Fruit fly (Drosophila melanogaster) whole organism, prepupa: ENCODE measurements around the gene CG42750.

Experiments
- Blimp-1 ChIP-seq: fragments of 200-800 bp; sonication (Bioruptor generic); optimal IDR thresholded peaks from 3 replicates; lab custom pipeline; 2017; ENCODE audit warnings: missing biosample characterization, missing genetic modification characterization, mild to moderate bottlenecking, moderate library complexity, missing genetic modification reagents
- CG10631 ChIP-seq: fragments of 200-800 bp; sonication (Bioruptor generic); optimal IDR thresholded peaks from 2 replicates; lab custom pipeline; 2016; ENCODE audit warnings: missing biosample characterization, missing genetic modification characterization
- CG10669 ChIP-seq: fragments of 200-800 bp; sonication (Bioruptor generic); optimal IDR thresholded peaks from 3 replicates; lab custom pipeline; 2018; ENCODE audit warnings: missing biosample characterization, mild to moderate bottlenecking, missing genetic modification characterization, moderate library complexity
- CG11294 ChIP-seq: fragments of 200-800 bp; sonication (Bioruptor generic); IDR thresholded peaks from 2 replicates; pipeline ENCODE4 v1.3.6; 2022; ENCODE audit warnings: missing biosample characterization, missing genetic modification characterization
- CG11902 ChIP-seq: fragments of 200-800 bp; sonication (Bioruptor generic); optimal IDR thresholded peaks from 3 replicates; lab custom pipeline; 2016; ENCODE audit warnings: missing biosample characterization, missing genetic modification characterization
- CG31627 ChIP-seq: fragments of 200-800 bp; sonication (Bioruptor generic); optimal IDR thresholded peaks from 3 replicates; lab custom pipeline; 2016; ENCODE audit warnings: missing biosample characterization, missing genetic modification characterization
- CG32006 ChIP-seq: fragments of 200-800 bp; sonication (Bioruptor generic); optimal IDR thresholded peaks from 3 replicates; lab custom pipeline; 2017; ENCODE audit warnings: missing biosample characterization, mild to moderate bottlenecking, missing genetic modification characterization
- CG34406 ChIP-seq: fragments of 200-800 bp; sonication (Bioruptor generic); optimal IDR thresholded peaks from 3 replicates; lab custom pipeline; 2016; ENCODE audit warnings: missing biosample characterization, missing genetic modification characterization
- CG3919 ChIP-seq: fragments of 200-800 bp; sonication (Bioruptor generic); optimal IDR thresholded peaks from 3 replicates; lab custom pipeline; 2016; ENCODE audit warnings: missing biosample characterization, missing genetic modification characterization
- CG4318 ChIP-seq: fragments of 200-800 bp; sonication (Bioruptor generic); optimal IDR thresholded peaks from 3 replicates; lab custom pipeline; 2017; ENCODE audit warnings: missing biosample characterization, mild to moderate bottlenecking, missing genetic modification characterization
- CG6163 ChIP-seq: fragments of 200-800 bp; sonication (Bioruptor generic); IDR thresholded peaks from 3 replicates; pipeline ENCODE4 v1.3.6; 2022; ENCODE audit warnings: missing biosample characterization, missing genetic modification characterization
- CG6276 ChIP-seq: fragments of 200-800 bp; sonication (Bioruptor generic); optimal IDR thresholded peaks from 2 replicates; lab custom pipeline; 2017; ENCODE audit warnings: missing biosample characterization, mild to moderate bottlenecking, missing genetic modification characterization
- CG6792 ChIP-seq: fragments of 200-800 bp; sonication (Bioruptor generic); optimal IDR thresholded peaks from 3 replicates; lab custom pipeline; 2016; ENCODE audit warnings: missing biosample characterization, missing genetic modification characterization
- CG6808 ChIP-seq: fragments of 200-800 bp; sonication (Bioruptor generic); optimal IDR thresholded peaks from 3 replicates; lab custom pipeline; 2017; ENCODE audit warnings: missing biosample characterization, missing genetic modification characterization, mild to moderate bottlenecking, moderate library complexity, missing genetic modification reagents
- CG7368 ChIP-seq: fragments of 200-800 bp; sonication (Bioruptor generic); optimal IDR thresholded peaks from 3 replicates; lab custom pipeline; 2016; ENCODE audit warnings: missing biosample characterization, missing genetic modification characterization
- CG8119 ChIP-seq: fragments of 200-800 bp; sonication (Bioruptor generic); IDR thresholded peaks from 3 replicates; pipeline ENCODE4 v1.3.6; 2022; ENCODE audit warnings: missing biosample characterization, missing genetic modification characterization
- CG8319 ChIP-seq: fragments of 200-800 bp; sonication (Bioruptor generic); optimal IDR thresholded peaks from 3 replicates; lab custom pipeline; 2016; ENCODE audit warnings: missing biosample characterization, missing genetic modification characterization
- CG8632 ChIP-seq: fragments of 200-800 bp; sonication (Bioruptor generic); optimal IDR thresholded peaks from 3 replicates; lab custom pipeline; 2016; ENCODE audit warnings: missing biosample characterization, missing genetic modification characterization
- CG9139 ChIP-seq: fragments of 200-800 bp; sonication (Bioruptor generic); optimal IDR thresholded peaks from 3 replicates; lab custom pipeline; 2017; ENCODE audit warnings: missing biosample characterization, mild to moderate bottlenecking, missing genetic modification characterization
- Eip75B ChIP-seq: fragments of 200-800 bp; sonication (Bioruptor generic); optimal IDR thresholded peaks from 3 replicates; lab custom pipeline; 2016; ENCODE audit warnings: missing biosample characterization, missing genetic modification characterization
- Eip78C ChIP-seq: fragments of 200-800 bp; sonication (Bioruptor generic); peaks from one replicate; lab custom pipeline; 2016; ENCODE audit warnings: missing biosample characterization, missing genetic modification characterization
- Eip93F ChIP-seq: fragments of 200-800 bp; sonication (Bioruptor generic); optimal IDR thresholded peaks from 2 replicates; lab custom pipeline; 2016; ENCODE audit warnings: missing biosample characterization, mild to moderate bottlenecking, missing genetic modification characterization
- Ets21C ChIP-seq: fragments of 200-800 bp; sonication (Bioruptor generic); optimal IDR thresholded peaks from 3 replicates; lab custom pipeline; 2016; ENCODE audit warnings: missing biosample characterization, missing genetic modification characterization
- Ets96B ChIP-seq: fragments of 200-800 bp; optimal IDR thresholded peaks from 2 replicates; lab custom pipeline; 2019; ENCODE audit warnings: missing biosample characterization, mild to moderate bottlenecking, missing genetic modification characterization, moderate library complexity
- Gug ChIP-seq: fragments of 200-800 bp; sonication (Bioruptor generic); IDR thresholded peaks from 2 replicates; pipeline ENCODE4 v1.3.6; 2022; ENCODE audit warnings: missing biosample characterization, missing genetic modification characterization
- Hr38 ChIP-seq: sonication (Bioruptor generic); optimal IDR thresholded peaks from 2 replicates; lab custom pipeline; 2016; ENCODE audit warnings: missing biosample characterization, missing genetic modification characterization
- Hr39 ChIP-seq: fragments of 200-800 bp; sonication (Bioruptor generic); optimal IDR thresholded peaks from 2 replicates; lab custom pipeline; 2016; ENCODE audit warnings: missing biosample characterization, missing genetic modification characterization
- Hr4 ChIP-seq: fragments of 200-800 bp; sonication (Bioruptor generic); optimal IDR thresholded peaks from 3 replicates; lab custom pipeline; 2016; ENCODE audit warnings: missing biosample characterization, missing genetic modification characterization
- Lpt ChIP-seq: fragments of 200-800 bp; sonication (Bioruptor generic); optimal IDR thresholded peaks from 3 replicates; lab custom pipeline; 2016; ENCODE audit warnings: missing biosample characterization, missing genetic modification characterization
- Met ChIP-seq: fragments of 200-800 bp; sonication (Bioruptor generic); optimal IDR thresholded peaks from 3 replicates; lab custom pipeline; 2016; ENCODE audit warnings: missing biosample characterization, missing genetic modification characterization
- OdsH ChIP-seq: fragments of 200-800 bp; sonication (Bioruptor generic); optimal IDR thresholded peaks from 3 replicates; lab custom pipeline; 2016; ENCODE audit warnings: missing biosample characterization, missing genetic modification characterization
- Smox ChIP-seq: fragments of 200-800 bp; sonication (Bioruptor generic); optimal IDR thresholded peaks from 3 replicates; lab custom pipeline; 2016; ENCODE audit warnings: missing biosample characterization, missing genetic modification characterization
- Sox102F ChIP-seq: fragments of 200-800 bp; sonication (Bioruptor generic); optimal IDR thresholded peaks from 2 replicates; lab custom pipeline; 2016; ENCODE audit warnings: missing biosample characterization, mild to moderate bottlenecking, missing genetic modification characterization
- Sox14 ChIP-seq: fragments of 200-800 bp; sonication (Bioruptor generic); optimal IDR thresholded peaks from 3 replicates; lab custom pipeline; 2016; ENCODE audit warnings: missing biosample characterization, missing genetic modification characterization
- achi ChIP-seq: fragments of 200-800 bp; sonication (Bioruptor generic); optimal IDR thresholded peaks from 3 replicates; lab custom pipeline; 2016; ENCODE audit warnings: missing biosample characterization, missing genetic modification characterization
- acj6 ChIP-seq: fragments of 200-800 bp; sonication (Bioruptor generic); optimal IDR thresholded peaks from 3 replicates; lab custom pipeline; 2016; ENCODE audit warnings: missing biosample characterization, missing genetic modification characterization
- cyc ChIP-seq: fragments of 200-800 bp; sonication (Bioruptor generic); optimal IDR thresholded peaks from 3 replicates; lab custom pipeline; 2016; ENCODE audit warnings: missing biosample characterization, missing genetic modification characterization
- dac ChIP-seq: fragments of 200-800 bp; sonication (Bioruptor generic); optimal IDR thresholded peaks from 2 replicates; lab custom pipeline; 2017; ENCODE audit warnings: missing biosample characterization, mild to moderate bottlenecking, missing genetic modification characterization
- eg ChIP-seq: fragments of 200-800 bp; sonication (Bioruptor generic); IDR thresholded peaks from 3 replicates; pipeline ENCODE4 v1.3.6; 2022; ENCODE audit warnings: missing biosample characterization, missing genetic modification characterization
- esn ChIP-seq: fragments of 200-800 bp; sonication (Bioruptor generic); optimal IDR thresholded peaks from 2 replicates; lab custom pipeline; 2016; ENCODE audit warnings: missing biosample characterization, mild to moderate bottlenecking, missing genetic modification characterization, moderate library complexity
- fd59A ChIP-seq: fragments of 200-800 bp; sonication (Bioruptor generic); optimal IDR thresholded peaks from 2 replicates; lab custom pipeline; 2017; ENCODE audit warnings: missing biosample characterization, mild to moderate bottlenecking, missing genetic modification characterization, missing genetic modification reagents
- fd85E ChIP-seq: fragments of 200-800 bp; sonication (Bioruptor generic); optimal IDR thresholded peaks from 3 replicates; lab custom pipeline; 2016; ENCODE audit warnings: missing biosample characterization, missing genetic modification characterization
- fkh ChIP-seq: fragments of 200-800 bp; sonication (Bioruptor generic); optimal IDR thresholded peaks from 3 replicates; lab custom pipeline; 2017; ENCODE audit warnings: missing biosample characterization, mild to moderate bottlenecking, missing genetic modification characterization, moderate library complexity
- salr ChIP-seq, 2 experiments: fragments of 200-800 bp; sonication (Bioruptor generic); optimal IDR thresholded peaks; 3 replicates each; lab custom pipeline; 2016 to 2018; ENCODE audit warnings: missing biosample characterization in 2 of 2, missing genetic modification characterization in 2 of 2, mild to moderate bottlenecking in 1 of 2
- spab ChIP-seq: fragments of 200-800 bp; sonication (Bioruptor generic); optimal IDR thresholded peaks from 2 replicates; lab custom pipeline; 2017; ENCODE audit warnings: missing biosample characterization, mild to moderate bottlenecking, missing genetic modification characterization, missing genetic modification reagents
- ss ChIP-seq, 2 experiments: fragments of 200-800 bp; sonication (Bioruptor generic); optimal IDR thresholded peaks; 2 replicates in 1 of 2; 3 replicates in 1 of 2; lab custom pipeline; 2017 to 2018; ENCODE audit warnings: mild to moderate bottlenecking in 2 of 2, missing biosample characterization in 2 of 2, missing genetic modification characterization in 2 of 2, moderate library complexity in 1 of 2
- svp ChIP-seq: fragments of 200-800 bp; sonication (Bioruptor generic); peaks from one replicate; lab custom pipeline; 2016; ENCODE audit warnings: missing biosample characterization, missing genetic modification characterization
- topi ChIP-seq: fragments of 200-800 bp; sonication (Bioruptor generic); optimal IDR thresholded peaks from 3 replicates; lab custom pipeline; 2016; ENCODE audit warnings: missing biosample characterization, missing genetic modification characterization
- vri ChIP-seq: fragments of 200-800 bp; sonication (Bioruptor generic); optimal IDR thresholded peaks from 3 replicates; lab custom pipeline; 2016; ENCODE audit warnings: missing biosample characterization, mild to moderate bottlenecking, missing genetic modification characterization

CG42750 gene

dm6 chr2L:18275663-18276062, at the start of gene CG42750:
CG42750 (minus strand) TSS chr2L:18275770.
- no peak for TF ChIP-seq Eip75B (GFP tag; lab: Kevin White, UChicago)
- no peak for TF ChIP-seq fd59A (GFP tag; lab: Kevin White, UChicago)
- no peak for TF ChIP-seq esn
- TF ChIP-seq salr (GFP tag; optimal IDR thresholded peaks at IDR 0.05; lab: Kevin White, UChicago), result no peak
- TF ChIP-seq CG3919 (GFP tag; lab: Kevin White, UChicago), result no peak
- TF ChIP-seq CG6163, result no peak
- TF ChIP-seq CG7368 (GFP tag; lab: Kevin White, UChicago), result no peak
- TF ChIP-seq CG31627 (GFP tag; lab: Kevin White, UChicago), result no peak
- TF ChIP-seq fd85E, result no peak
- TF ChIP-seq cyc (GFP tag; lab: Kevin White, UChicago), result no peak
- TF ChIP-seq Sox102F, result no peak
- no peak for TF ChIP-seq Hr39 (GFP tag; lab: Kevin White, UChicago)

dm6 chr2L:18325120-18325581, 49.6 kb upstream of the CG42750 start:
- TF ChIP-seq vri (GFP tag; lab: Kevin White, UChicago) (peak; percentile 25), Blimp-1 (no peak), CG6792 (GFP tag; lab: Kevin White, UChicago) (peak; percentile 61), Sox14 (peak; percentile 61), Met (GFP tag; lab: Kevin White, UChicago) (peak; percentile 70), CG9139 (no peak), dac (GFP tag; lab: Kevin White, UChicago) (peak; percentile 41), ss (GFP tag; optimal IDR thresholded peaks at IDR 0.05; lab: Kevin White, UChicago) (no peak), CG11294 (GFP tag; lab: Robert Waterston, UW) (peak; percentile 75), Ets21C (peak; percentile 26), Sox102F (peak; percentile 40), CG8319 (GFP tag; lab: Kevin White, UChicago) (peak; percentile 45), CG3919 (GFP tag; lab: Kevin White, UChicago) (peak; percentile 63), Eip75B (GFP tag; lab: Kevin White, UChicago) (peak; percentile 62), fd59A (GFP tag; lab: Kevin White, UChicago) (no peak), spab (GFP tag; lab: Kevin White, UChicago) (no peak), cyc (GFP tag; lab: Kevin White, UChicago) (peak; percentile 57), Smox (GFP tag; lab: Kevin White, UChicago) (peak; percentile 26), CG6808 (GFP tag; lab: Kevin White, UChicago) (no peak), Lpt (GFP tag; lab: Kevin White, UChicago) (peak; percentile 54), topi (GFP tag; lab: Kevin White, UChicago) (peak; percentile 51), eg (GFP tag; lab: Robert Waterston, UW) (peak; percentile 87), Hr38 (no peak), svp (GFP tag; lab: Kevin White, UChicago) (peak; percentile 84), CG8119 (GFP tag; lab: Robert Waterston, UW) (peak; percentile 76), CG32006 (peak; percentile 78), CG34406 (GFP tag; lab: Kevin White, UChicago) (peak; percentile 55), CG6163 (peak; percentile 86), Eip78C (peak; percentile 82), CG7368 (GFP tag; lab: Kevin White, UChicago) (peak; percentile 51), Hr4 (GFP tag; lab: Kevin White, UChicago) (peak; percentile 78), Hr39 (GFP tag; lab: Kevin White, UChicago) (peak; percentile 69), Eip93F (GFP tag; lab: Kevin White, UChicago) (no peak), OdsH (GFP tag; lab: Kevin White, UChicago) (peak; percentile 56), Gug (GFP tag; lab: Robert Waterston, UW) (peak; percentile 74), CG8632 (GFP tag; lab: Kevin White, UChicago) (peak; percentile 41), fkh (GFP tag; lab: Kevin White, UChicago) (peak; percentile 65), CG10669 (peak; percentile 44), CG4318 (peak; percentile 42), acj6 (GFP tag; lab: Kevin White, UChicago) (peak; percentile 71), achi (GFP tag; lab: Kevin White, UChicago) (peak; percentile 57), CG6276 (GFP tag; lab: Kevin White, UChicago) (peak; percentile 53), CG11902 (GFP tag; lab: Kevin White, UChicago) (peak; percentile 54), salr (GFP tag; optimal IDR thresholded peaks at IDR 0.05; lab: Kevin White, UChicago) (peak in 1 of 2 experiments; percentile 29), CG10631 (GFP tag; lab: Kevin White, UChicago) (peak; percentile 55), CG31627 (GFP tag; lab: Kevin White, UChicago) (peak; percentile 63), Ets96B (peak; percentile 32)
